Worm (Caenorhabditis elegans) whole organism, late embryonic: ENCODE results near the gene F54E7.6.

Source experiments
- C38D4.7 ChIP-seq: fragments of 200-800 bp; sonication (Bioruptor generic); optimal IDR thresholded peaks from 2 replicates; lab custom pipeline; 2018; ENCODE audit warnings: mild to moderate bottlenecking, missing genetic modification characterization, moderate library complexity, missing compliant biosample characterization
- fax-1 ChIP-seq: sonication (generic microtip); optimal IDR thresholded peaks from 2 replicates; lab custom pipeline; 2016; ENCODE audit warnings: missing genotype, missing genetic modification characterization, missing compliant biosample characterization
- hlh-13 ChIP-seq: fragments of 200-800 bp; sonication (Bioruptor generic); optimal IDR thresholded peaks from 2 replicates; lab custom pipeline; 2018; ENCODE audit warnings: mild to moderate bottlenecking, missing genetic modification characterization, missing compliant biosample characterization
- pqm-1 ChIP-seq: sonication (generic microtip); optimal IDR thresholded peaks from 2 replicates; lab custom pipeline; 2016; ENCODE audit warnings: missing genetic modification characterization, missing compliant biosample characterization
- syd-9 ChIP-seq: sonication (generic microtip); optimal IDR thresholded peaks from 2 replicates; lab custom pipeline; 2016; ENCODE audit warnings: mild to moderate bottlenecking, missing genetic modification characterization, moderate library complexity, missing compliant biosample characterization
- unc-42 ChIP-seq: sonication (generic microtip); optimal IDR thresholded peaks from 2 replicates; lab custom pipeline; 2016; ENCODE audit warnings: missing genotype, missing genetic modification characterization, missing compliant biosample characterization
- zip-5 ChIP-seq: sonication (generic microtip); optimal IDR thresholded peaks from 2 replicates; lab custom pipeline; 2016; ENCODE audit warnings: missing genetic modification characterization, missing compliant biosample characterization
- ztf-16 ChIP-seq: sonication (generic microtip); optimal IDR thresholded peaks from 2 replicates; lab custom pipeline; 2017; ENCODE audit warnings: missing genetic modification characterization, missing compliant biosample characterization

DNA sequence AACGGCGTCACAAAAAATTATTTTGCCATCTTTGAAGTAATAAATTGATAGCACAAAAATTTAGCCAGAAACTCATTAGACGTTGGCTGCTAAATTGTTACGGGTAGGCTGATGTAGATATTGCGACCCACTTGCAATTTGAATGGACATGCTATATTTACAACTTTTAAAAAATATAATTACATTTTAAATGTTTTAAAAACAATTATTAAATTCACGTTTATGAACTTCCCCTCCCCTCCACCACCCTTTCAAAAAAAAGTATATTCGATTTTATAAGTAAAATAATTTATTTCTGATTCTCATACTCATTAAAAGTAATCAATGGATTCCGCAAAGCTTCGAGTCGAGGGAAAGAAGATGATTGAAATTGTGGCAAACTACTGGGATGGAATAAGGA lies 46.2 kb downstream of the F54E7.6 start, which contains the start of gene basl-1:
- TF ChIP-seq C38D4.7 (GFP tag; lab: Kevin White, UChicago) (no peak), ztf-16 (tag; lab: Kevin White, UChicago) (no peak), fax-1 (tag; lab: Kevin White, UChicago) (no peak), unc-42 (tag; lab: Kevin White, UChicago) (no peak), zip-5 (no peak), hlh-13 (GFP tag; lab: Kevin White, UChicago) (no peak), syd-9 (tag; lab: Kevin White, UChicago) (no peak), pqm-1 (tag; lab: Kevin White, UChicago) (no peak)
